ENCODE assay signal across 4 worm cellular contexts in genomic region chrII:4726750-4727384, ce11.
TF ChIP-seq lines count a peak whose summit lies in the region.

No protein-coding gene starts in this region.

TF ChIP-seq in whole organism, L1 larva, 84 proteins besides CTCF, POLR2A, EP300 and RAD21:
- TF ChIP-seq aly-2 (tag; optimal IDR thresholded peaks at IDR 0.05; lab: Kevin White, UChicago): no peak
- TF ChIP-seq nhr-237 (tag; optimal IDR thresholded peaks at IDR 0.05; lab: Kevin White, UChicago): no peak
- peak; percentile 10 for TF ChIP-seq ama-1 (optimal IDR thresholded peaks at IDR 0.05; lab: Kevin White, UChicago)
- no peak for TF ChIP-seq fkh-10 (GFP tag; optimal IDR thresholded peaks at IDR 0.05; lab: Kevin White, UChicago)
- no peak for TF ChIP-seq ceh-82 (tag; optimal IDR thresholded peaks at IDR 0.05; lab: Kevin White, UChicago)
- TF ChIP-seq elt-2 (tag; optimal IDR thresholded peaks at IDR 0.05; lab: Kevin White, UChicago): peak; percentile 35
- no peak for TF ChIP-seq egl-27 (tag; optimal IDR thresholded peaks at IDR 0.05; lab: Kevin White, UChicago)
- no peak for TF ChIP-seq snpc-4 (tag; optimal IDR thresholded peaks at IDR 0.05; lab: Kevin White, UChicago)
- no peak for TF ChIP-seq mep-1 (tag; optimal IDR thresholded peaks at IDR 0.05; lab: Kevin White, UChicago)
- TF ChIP-seq unc-98 (GFP tag; IDR thresholded peaks at IDR 0.05; lab: Robert Waterston, UW): no peak

TF ChIP-seq in whole organism, L3 larva, 47 proteins besides CTCF, POLR2A, EP300 and RAD21:
- TF ChIP-seq ama-1 (optimal IDR thresholded peaks at IDR 0.05; lab: Kevin White, UChicago) (peak; percentile 72), elt-2 (tag; optimal IDR thresholded peaks at IDR 0.05; lab: Kevin White, UChicago) (peak; percentile 37), elt-1 (tag; optimal IDR thresholded peaks at IDR 0.05; lab: Kevin White, UChicago) (no peak)

TF ChIP-seq in whole organism, L4 larva, 104 proteins besides CTCF, POLR2A, EP300 and RAD21:
- TF ChIP-seq T26A8.4 (GFP tag; IDR thresholded peaks at IDR 0.05; lab: Robert Waterston, UW) (0 out of 2 replicates have a peak, but pooled peaks have one; percentile 23), daf-16 (GFP tag; optimal IDR thresholded peaks at IDR 0.05; lab: Kevin White, UChicago) (no peak), daf-16 (tag; optimal IDR thresholded peaks at IDR 0.05; lab: Kevin White, UChicago) (peak; percentile 16), dmd-6 (GFP tag; IDR thresholded peaks at IDR 0.05; lab: Robert Waterston, UW) (no peak), unc-62 (GFP tag; optimal IDR thresholded peaks at IDR 0.05 in 1 of 2; lab: Kevin White, UChicago) (peak in 1 of 2 experiments; percentile 69), unc-62 (tag; optimal IDR thresholded peaks at IDR 0.05; lab: Kevin White, UChicago) (no peak), mdt-29 (GFP tag; IDR thresholded peaks at IDR 0.05; lab: Robert Waterston, UW) (no peak), ama-1 (optimal IDR thresholded peaks at IDR 0.05; lab: Kevin White, UChicago) (peak; percentile 75), ceh-32 (tag; optimal IDR thresholded peaks at IDR 0.05; lab: Kevin White, UChicago; ENCODE audit: poor library complexity) (no peak), dve-1 (tag; optimal IDR thresholded peaks at IDR 0.05; lab: Kevin White, UChicago; ENCODE audit: insufficient read depth) (peak; percentile 47)

TF ChIP-seq in whole organism, young adult, 124 proteins besides CTCF, POLR2A, EP300 and RAD21:
- TF ChIP-seq bed-1 (GFP tag; IDR thresholded peaks at IDR 0.05; lab: Robert Waterston, UW) (no peak), unc-130 (GFP tag; optimal IDR thresholded peaks at IDR 0.05; lab: Kevin White, UChicago) (peak; percentile 3), madf-3 (GFP tag; IDR thresholded peaks at IDR 0.05; lab: Robert Waterston, UW) (no peak), ZK185.1 (tag; optimal IDR thresholded peaks at IDR 0.05; lab: Kevin White, UChicago; ENCODE audit: poor library complexity, severe bottlenecking) (no peak), Y67H2A.10 (GFP tag; conservative IDR thresholded peaks at IDR 0.05; lab: Robert Waterston, UW) (no peak), ceh-27 (GFP tag; optimal IDR thresholded peaks at IDR 0.05; lab: Kevin White, UChicago) (no peak), ceh-79 (tag; optimal IDR thresholded peaks at IDR 0.05; lab: Kevin White, UChicago) (no peak), lag-1 (GFP tag; IDR thresholded peaks at IDR 0.05; lab: Robert Waterston, UW) (no peak), K11D2.4 (GFP tag; IDR thresholded peaks at IDR 0.05; lab: Robert Waterston, UW) (no peak), lin-35 (GFP tag; optimal IDR thresholded peaks at IDR 0.05; lab: Kevin White, UChicago) (peak in 1 of 3 experiments; percentile 12), dpl-1 (GFP tag; optimal IDR thresholded peaks at IDR 0.05; lab: Kevin White, UChicago) (peak; percentile 33), nhr-90 (tag; optimal IDR thresholded peaks at IDR 0.05; lab: Kevin White, UChicago) (no peak), T07F8.4 (tag; optimal IDR thresholded peaks at IDR 0.05; lab: Kevin White, UChicago) (no peak), die-1 (tag; optimal IDR thresholded peaks at IDR 0.05; lab: Kevin White, UChicago) (no peak), hlh-12 (tag; optimal IDR thresholded peaks at IDR 0.05; lab: Kevin White, UChicago) (no peak), ama-1 (optimal IDR thresholded peaks at IDR 0.05; lab: Kevin White, UChicago) (peak; percentile 18), ama-1 (GFP tag; optimal IDR thresholded peaks at IDR 0.05; lab: Kevin White, UChicago) (no peak), cebp-2 (GFP tag; IDR thresholded peaks at IDR 0.05; lab: Robert Waterston, UW) (no peak), mcd-1 (GFP tag; IDR thresholded peaks at IDR 0.05; lab: Robert Waterston, UW) (no peak), efl-1 (GFP tag; optimal IDR thresholded peaks at IDR 0.05; lab: Kevin White, UChicago) (peak; percentile 76), madf-10 (tag; optimal IDR thresholded peaks at IDR 0.05; lab: Kevin White, UChicago) (no peak), madf-6 (GFP tag; IDR thresholded peaks at IDR 0.05; lab: Robert Waterston, UW) (peak; percentile 86; the same call in 1 of the 2 replicates), Y53F4B.3 (GFP tag; IDR thresholded peaks at IDR 0.05; lab: Robert Waterston, UW) (no peak)
